Fruit fly (Drosophila melanogaster): ENCODE results near the gene swm.

Gene swm

dm6 chr2L:19528308-19528707, 35.3 kb downstream of the swm start (continued):
- no peak for TF ChIP-seq cg (GFP tag; optimal IDR thresholded peaks at IDR 0.05)
- peak; percentile 99 for TF ChIP-seq lab (GFP tag; optimal IDR thresholded peaks at IDR 0.05)
- peak; percentile 84 for TF ChIP-seq Ets97D (GFP tag; optimal IDR thresholded peaks at IDR 0.05)
- peak; percentile 74 for TF ChIP-seq YL-1 (GFP tag; optimal IDR thresholded peaks at IDR 0.05)
- peak; percentile 76 for TF ChIP-seq CG10543 (GFP tag; optimal IDR thresholded peaks at IDR 0.05)
- TF ChIP-seq HLH3B (GFP tag; IDR thresholded peaks at IDR 0.05), result peak; percentile 95
- peak; percentile 98 for TF ChIP-seq Meics (GFP tag; optimal IDR thresholded peaks at IDR 0.05)
- TF ChIP-seq CG9797 (GFP tag; optimal IDR thresholded peaks at IDR 0.05), result no peak
- TF ChIP-seq Neu2 (GFP tag; optimal IDR thresholded peaks at IDR 0.05; ENCODE audit: borderline replicate concordance), result peak; percentile 70
- no peak for TF ChIP-seq CG8478 (optimal IDR thresholded peaks at IDR 0.05)
- peak; percentile 98 for TF ChIP-seq gro (GFP tag; optimal IDR thresholded peaks at IDR 0.05)
- TF ChIP-seq CG31388 (GFP tag; optimal IDR thresholded peaks at IDR 0.05), result peak; percentile 83
- peak; percentile 96 for TF ChIP-seq ind (GFP tag; optimal IDR thresholded peaks at IDR 0.05)
- no peak for TF ChIP-seq mld (GFP tag; IDR thresholded peaks at IDR 0.05; ENCODE audit: partially characterized antibody)
- TF ChIP-seq fd102C (GFP tag; optimal IDR thresholded peaks at IDR 0.05), result peak; percentile 6
- peak; percentile 87 for TF ChIP-seq Antp (GFP tag; optimal IDR thresholded peaks at IDR 0.05)
- peak; percentile 71 for TF ChIP-seq CG6654 (GFP tag; optimal IDR thresholded peaks at IDR 0.05)
- TF ChIP-seq CG3407 (GFP tag; optimal IDR thresholded peaks at IDR 0.05), result peak; percentile 69
- TF ChIP-seq gcm2 (GFP tag; optimal IDR thresholded peaks at IDR 0.05), result peak; percentile 87
- peak; percentile 62 for TF ChIP-seq pnt (GFP tag; optimal IDR thresholded peaks at IDR 0.05)
- TF ChIP-seq nau (GFP tag; optimal IDR thresholded peaks at IDR 0.05), result no peak
- peak; percentile 96 for TF ChIP-seq CG6854 (GFP tag; optimal IDR thresholded peaks at IDR 0.05)
- TF ChIP-seq CG13894 (tag; optimal IDR thresholded peaks at IDR 0.05), result peak; percentile 98
- TF ChIP-seq CG30020 (tag; optimal IDR thresholded peaks at IDR 0.05), result peak; percentile 39
- peak; percentile 93 for TF ChIP-seq tx (GFP tag; optimal IDR thresholded peaks at IDR 0.05)
- TF ChIP-seq CG31365 (tag; optimal IDR thresholded peaks at IDR 0.05), result peak; percentile 88
- TF ChIP-seq nerfin-2 (GFP tag; IDR thresholded peaks at IDR 0.05; ENCODE audit: partially characterized antibody), result no peak
- no peak for TF ChIP-seq Hr39 (optimal IDR thresholded peaks at IDR 0.05)
- no peak for TF ChIP-seq yki (optimal IDR thresholded peaks at IDR 0.05)
- TF ChIP-seq CG4282 (GFP tag; optimal IDR thresholded peaks at IDR 0.05), result peak; percentile 89
- TF ChIP-seq stc (GFP tag; IDR thresholded peaks at IDR 0.05), result peak; percentile 92
- peak; percentile 92 for TF ChIP-seq Xrp1 (GFP tag; IDR thresholded peaks at IDR 0.05)
- TF ChIP-seq CG8388 (GFP tag; optimal IDR thresholded peaks at IDR 0.05), result peak; percentile 81
- peak; percentile 3 for TF ChIP-seq BEAF-32 (GFP tag; optimal IDR thresholded peaks at IDR 0.05)
- TF ChIP-seq CG13287 (GFP tag; IDR thresholded peaks at IDR 0.05; ENCODE audit: partially characterized antibody), result peak; percentile 58; the same call in 1 of the 2 replicates
- TF ChIP-seq Doc2 (GFP tag; IDR thresholded peaks at IDR 0.05), result peak; percentile 72
- TF ChIP-seq Gsc (GFP tag; IDR thresholded peaks at IDR 0.05), result peak; percentile 66
- peak; percentile 78 for TF ChIP-seq sens-2 (GFP tag; IDR thresholded peaks at IDR 0.05)
- TF ChIP-seq CrebB (tag; optimal IDR thresholded peaks at IDR 0.05), result peak; percentile 97
- TF ChIP-seq CG17802 (tag; optimal IDR thresholded peaks at IDR 0.05), result peak; percentile 55
- peak; percentile 82 for TF ChIP-seq Optix (GFP tag; IDR thresholded peaks at IDR 0.05)
- TF ChIP-seq eyg (GFP tag; optimal IDR thresholded peaks at IDR 0.05), result peak; percentile 93
- TF ChIP-seq MTF-1 (GFP tag; optimal IDR thresholded peaks at IDR 0.05; ENCODE audit: borderline replicate concordance), result peak; percentile 80
- peak; percentile 78 for TF ChIP-seq CG10979 (tag; optimal IDR thresholded peaks at IDR 0.05)
- peak; percentile 83 to 93 for TF ChIP-seq chif (GFP tag; optimal IDR thresholded peaks at IDR 0.05)
- peak; percentile 95 for TF ChIP-seq CG9817 (tag; optimal IDR thresholded peaks at IDR 0.05)
- peak; percentile 83 for TF ChIP-seq oc (tag; optimal IDR thresholded peaks at IDR 0.05)
- TF ChIP-seq nerfin-1 (tag; optimal IDR thresholded peaks at IDR 0.05), result peak; percentile 71
- no peak for TF ChIP-seq prd (optimal IDR thresholded peaks at IDR 0.05)
- peak; percentile 96 for TF ChIP-seq prd (GFP tag; IDR thresholded peaks at IDR 0.05)
- TF ChIP-seq Ptx1 (GFP tag; IDR thresholded peaks at IDR 0.05), result peak; percentile 97

Measured in whole organism, embryonic.